Worm (Caenorhabditis elegans): ENCODE data around the gene F35C8.8.

F35C8.8 gene

DNA sequence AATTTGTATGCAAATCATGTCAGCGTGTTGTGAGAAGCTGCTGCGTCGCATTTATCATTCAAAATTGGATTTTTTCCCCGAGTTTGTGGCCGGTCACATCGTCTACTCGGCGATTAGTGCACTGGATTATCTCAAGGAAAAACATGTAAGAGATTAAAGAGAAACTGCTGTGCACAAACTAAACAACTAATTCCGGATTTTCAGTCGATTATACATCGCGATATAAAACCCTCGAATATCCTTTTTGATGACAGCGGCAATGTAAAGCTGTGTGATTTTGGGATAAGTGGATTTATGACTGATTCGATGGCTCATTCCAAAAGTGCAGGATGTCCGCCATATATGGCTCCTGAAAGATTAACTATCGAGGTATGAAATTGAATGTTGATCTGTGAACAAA lies 1.8 kb downstream of the F35C8.8 start:
- TF ChIP-seq ztf-4 (tag; optimal IDR thresholded peaks at IDR 0.05) (no peak), ceh-16 (tag; optimal IDR thresholded peaks at IDR 0.05) (no peak), nhr-237 (tag; optimal IDR thresholded peaks at IDR 0.05) (no peak), nhr-76 (tag; optimal IDR thresholded peaks at IDR 0.05) (no peak), nfya-1 (tag; optimal IDR thresholded peaks at IDR 0.05; ENCODE audit: insufficient read depth) (no peak), ceh-82 (tag; optimal IDR thresholded peaks at IDR 0.05) (no peak), sea-2 (GFP tag; optimal IDR thresholded peaks at IDR 0.05) (no peak), nhr-67 (tag; optimal IDR thresholded peaks at IDR 0.05) (no peak), aly-2 (tag; optimal IDR thresholded peaks at IDR 0.05) (no peak)

- peak; percentile 25 for TF ChIP-seq hmg-11 (tag; optimal IDR thresholded peaks at IDR 0.05)
- TF ChIP-seq snpc-4 (tag; optimal IDR thresholded peaks at IDR 0.05): peak; percentile 26
- peak; percentile 53 for TF ChIP-seq nfya-1 (tag; optimal IDR thresholded peaks at IDR 0.05; ENCODE audit: insufficient read depth)
- peak; percentile 78 for TF ChIP-seq lin-39 (tag; optimal IDR thresholded peaks at IDR 0.05)
- TF ChIP-seq egl-5 (tag; optimal IDR thresholded peaks at IDR 0.05): no peak
These were observed 4.2 kb downstream of the F35C8.8 start, which contains the start of gene jkk-1 for ce11 chrX:5368220-5368619. TSS of gene jkk-1 (plus strand) at chrX:5368468.

DNA sequence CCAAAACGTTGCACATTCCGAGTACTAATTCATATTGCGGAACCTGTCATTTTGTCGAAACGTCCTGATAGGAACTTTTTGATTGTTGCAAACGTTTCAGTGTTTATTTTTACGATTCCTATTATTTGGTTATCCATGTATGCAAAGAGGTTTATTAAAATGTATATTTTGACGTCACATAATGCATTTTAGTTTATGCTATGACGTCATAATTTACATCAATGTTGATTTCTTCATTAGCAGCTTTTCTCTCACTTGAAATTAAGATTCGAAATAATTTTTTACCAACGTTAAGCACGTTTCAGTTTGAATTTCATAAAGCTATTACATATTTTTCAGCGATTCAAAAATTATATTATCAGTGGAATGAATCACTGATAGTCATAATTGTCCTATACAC lies 5.8 kb downstream of the F35C8.8 start:
- no peak for TF ChIP-seq unc-39 (tag; optimal IDR thresholded peaks at IDR 0.05)
- no peak for TF ChIP-seq pqm-1 (tag; optimal IDR thresholded peaks at IDR 0.05)
- no peak for TF ChIP-seq nhr-67 (tag; optimal IDR thresholded peaks at IDR 0.05)
- no peak for TF ChIP-seq unc-62 (GFP tag; optimal IDR thresholded peaks at IDR 0.05)
- no peak for TF ChIP-seq pha-4 (tag; optimal IDR thresholded peaks at IDR 0.05)
- no peak for TF ChIP-seq lin-15B (tag; optimal IDR thresholded peaks at IDR 0.05)
- no peak for TF ChIP-seq nhr-77 (tag; optimal IDR thresholded peaks at IDR 0.05)

DNA sequence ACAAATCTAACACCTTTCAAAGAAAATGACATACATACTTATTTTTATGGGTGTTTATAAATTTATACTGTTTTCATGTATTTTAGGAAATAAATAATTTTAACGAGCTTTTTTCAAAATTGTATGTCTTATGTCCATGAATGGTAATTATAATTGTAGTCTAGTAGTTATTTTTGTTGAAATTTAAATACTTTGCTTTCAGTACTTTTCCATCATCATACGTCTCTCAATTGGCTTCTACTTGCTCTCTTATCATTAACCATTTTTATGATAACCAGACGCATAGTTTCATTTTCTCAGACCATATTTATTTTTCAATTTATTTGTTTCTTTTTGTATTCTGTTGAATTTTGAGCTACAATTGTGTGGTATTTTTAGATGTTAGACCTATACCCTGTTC lies 7.0 kb downstream of the F35C8.8 start, which contains the start of gene F35C8.5:
Gene F35C8.5, plus strand, starts transcription at position 377 of the 400 bp plus-strand sequence.
- TF ChIP-seq pha-4 (tag; optimal IDR thresholded peaks at IDR 0.05): peak; percentile 16
- TF ChIP-seq elt-2 (tag; optimal IDR thresholded peaks at IDR 0.05): peak; percentile 57
- TF ChIP-seq nhr-12 (tag; optimal IDR thresholded peaks at IDR 0.05): no peak
- no peak for TF ChIP-seq fkh-2 (tag; optimal IDR thresholded peaks at IDR 0.05)
- peak; percentile 68 for TF ChIP-seq pqm-1 (tag; optimal IDR thresholded peaks at IDR 0.05)

- peak; percentile 34 for TF ChIP-seq pha-4 (tag; optimal IDR thresholded peaks at IDR 0.05)
- TF ChIP-seq R02D3.7 (tag; optimal IDR thresholded peaks at IDR 0.05): no peak
These were observed 8.2 kb downstream of the F35C8.8 start, which contains the start of gene chtl-1 for ce11 chrX:5364222-5364621. TSS of gene chtl-1 (minus strand) at chrX:5364322.

DNA sequence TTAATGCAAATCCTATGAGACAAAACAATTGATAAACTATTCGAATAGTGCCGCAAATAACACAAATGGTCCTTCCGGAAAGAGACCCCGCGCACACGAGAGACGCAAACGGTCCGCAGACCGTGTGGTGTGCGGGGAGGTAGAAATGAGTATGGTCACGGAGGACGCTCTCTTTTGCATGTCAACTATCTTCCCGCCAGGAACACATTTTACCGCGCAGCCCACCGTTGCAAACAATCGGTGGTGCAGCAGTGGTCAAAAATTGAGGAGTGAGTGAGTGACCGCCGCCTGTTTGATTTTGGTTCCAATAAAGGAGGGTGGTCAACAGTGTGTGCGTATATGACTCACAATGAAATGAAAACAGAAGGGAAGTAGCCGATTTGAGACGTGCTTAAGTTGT lies 11.8 kb downstream of the F35C8.8 start:
- TF ChIP-seq ztf-11 (tag; optimal IDR thresholded peaks at IDR 0.05) (no peak), pha-4 (tag; optimal IDR thresholded peaks at IDR 0.05) (peak; percentile 17)

DNA sequence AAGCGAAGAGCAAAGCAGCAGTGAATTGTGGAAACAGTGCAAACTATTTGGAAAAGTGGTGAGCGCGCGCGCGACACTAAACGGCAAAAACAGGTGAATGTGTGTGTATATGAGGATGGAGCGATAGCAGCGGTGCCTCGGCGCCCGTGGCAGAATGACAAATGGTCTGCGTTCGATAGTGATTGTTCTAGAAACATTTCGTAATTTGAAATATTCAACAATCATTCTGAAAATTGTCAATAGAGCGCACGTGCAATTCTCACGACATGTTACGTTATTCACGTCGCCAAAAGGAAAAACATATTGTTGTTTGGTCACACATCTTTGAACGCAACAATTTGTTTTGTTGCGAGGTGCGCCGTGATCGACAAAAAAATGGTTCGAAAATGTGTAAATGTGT lies 17.2 kb downstream of the F35C8.8 start:
- TF ChIP-seq tbx-2 (tag; optimal IDR thresholded peaks at IDR 0.05) (no peak), nhr-67 (tag; optimal IDR thresholded peaks at IDR 0.05) (no peak), snpc-4 (tag; optimal IDR thresholded peaks at IDR 0.05) (no peak), sea-2 (GFP tag; optimal IDR thresholded peaks at IDR 0.05) (no peak), lin-39 (tag; optimal IDR thresholded peaks at IDR 0.05) (peak; percentile 73), R02D3.7 (tag; optimal IDR thresholded peaks at IDR 0.05) (no peak), elt-3 (tag; optimal IDR thresholded peaks at IDR 0.05) (no peak), elt-2 (tag; optimal IDR thresholded peaks at IDR 0.05) (peak; percentile 81), hmg-11 (tag; optimal IDR thresholded peaks at IDR 0.05) (no peak), jun-1 (tag; optimal IDR thresholded peaks at IDR 0.05) (peak; percentile 40), aly-2 (tag; optimal IDR thresholded peaks at IDR 0.05) (no peak), skn-1 (tag; optimal IDR thresholded peaks at IDR 0.05) (peak; percentile 18), nhr-25 (tag; optimal IDR thresholded peaks at IDR 0.05) (peak; percentile 68), pha-4 (tag; optimal IDR thresholded peaks at IDR 0.05) (peak; percentile 76), ceh-16 (tag; optimal IDR thresholded peaks at IDR 0.05) (no peak), fos-1 (tag; optimal IDR thresholded peaks at IDR 0.05) (no peak), mdl-1 (tag; optimal IDR thresholded peaks at IDR 0.05) (no peak), nfya-1 (tag; optimal IDR thresholded peaks at IDR 0.05; ENCODE audit: insufficient read depth) (peak; percentile 4), ztf-4 (tag; optimal IDR thresholded peaks at IDR 0.05) (no peak), lin-15B (tag; optimal IDR thresholded peaks at IDR 0.05) (no peak), nhr-77 (tag; optimal IDR thresholded peaks at IDR 0.05) (no peak), unc-62 (GFP tag; optimal IDR thresholded peaks at IDR 0.05) (no peak)
